Worm (Caenorhabditis elegans): ENCODE results near the gene egal-1.

DNA sequence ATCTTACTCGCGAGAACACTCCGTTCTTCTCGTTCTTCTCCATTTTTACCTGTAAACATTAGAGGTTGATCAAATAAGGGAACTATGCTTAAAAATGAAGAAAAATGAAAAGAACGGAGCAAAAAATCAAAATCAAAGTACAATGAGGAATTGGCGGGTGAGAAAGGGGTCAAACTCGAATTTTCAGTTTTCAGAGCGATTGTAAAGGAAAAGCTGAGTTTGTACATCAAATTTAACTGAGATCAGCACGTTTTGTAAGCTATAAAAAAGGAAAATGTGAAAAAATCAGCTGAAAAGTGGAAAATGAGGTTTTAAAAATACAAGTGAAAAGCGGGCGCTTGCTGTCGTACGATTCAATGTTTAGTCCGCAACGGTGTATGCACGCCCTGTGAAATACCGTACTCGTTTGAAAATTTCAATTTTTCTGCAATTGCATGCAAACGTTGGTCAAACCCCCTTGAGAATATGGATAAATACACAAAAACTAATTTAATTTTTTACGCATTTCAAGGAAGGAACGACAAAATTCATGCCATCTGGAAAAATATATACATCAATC lies 10.4 kb upstream of the egal-1 start, which contains the start of gene oops-1:
- no peak for TF ChIP-seq ama-1 (optimal IDR thresholded peaks at IDR 0.05)
- no peak for TF ChIP-seq F13C5.2 (tag; optimal IDR thresholded peaks at IDR 0.05)
- TF ChIP-seq pes-1 (GFP tag; IDR thresholded peaks at IDR 0.05) = no peak
- TF ChIP-seq hmg-4 (GFP tag; optimal IDR thresholded peaks at IDR 0.05) = no peak
- no peak for TF ChIP-seq tbx-37 (GFP tag; conservative IDR thresholded peaks at IDR 0.05)
- TF ChIP-seq sea-1 (GFP tag; conservative IDR thresholded peaks at IDR 0.05) = no peak
- no peak for TF ChIP-seq flt-1 (GFP tag; IDR thresholded peaks at IDR 0.05)
- no peak for TF ChIP-seq hmbx-1 (tag; optimal IDR thresholded peaks at IDR 0.05)
- TF ChIP-seq tbx-11 (GFP tag; IDR thresholded peaks at IDR 0.05) = no peak
